Worm (Caenorhabditis elegans) whole organism, L1 larva: ENCODE data around the gene ZK892.5.
A peak's percentile ranks its signal among the peaks of the same experiment; 100 is the strongest.

Experiments
- C04F5.9 ChIP-seq: sonication (generic microtip); optimal IDR thresholded peaks from 2 replicates; lab custom pipeline; 2016; ENCODE audit warnings: missing genetic modification characterization, missing compliant biosample characterization
- C34B4.2 ChIP-seq: sonication (generic microtip); optimal IDR thresholded peaks from 2 replicates; lab custom pipeline; 2017; ENCODE audit warnings: mild to moderate bottlenecking, missing genetic modification characterization, missing compliant biosample characterization
- F16B12.6 ChIP-seq: fragments of 150-350 bp; optimal IDR thresholded peaks from 2 replicates; lab custom pipeline; 2014; ENCODE audit warnings: missing biosample characterization, missing genetic modification characterization
- Y116A8C.19 ChIP-seq: sonication (generic microtip); optimal IDR thresholded peaks from 2 replicates; lab custom pipeline; 2016; ENCODE audit warnings: missing compliant biosample characterization, missing genetic modification characterization, borderline replicate concordance
- alr-1 ChIP-seq: fragments of 200-800 bp; sonication (Bioruptor generic); optimal IDR thresholded peaks from 2 replicates; lab custom pipeline; 2018; ENCODE audit warnings: borderline replicate concordance, mild to moderate bottlenecking, missing genetic modification characterization, missing compliant biosample characterization
- ceh-63 ChIP-seq: fragments of 200-800 bp; sonication (Bioruptor generic); optimal IDR thresholded peaks from 2 replicates; lab custom pipeline; 2018; ENCODE audit warnings: mild to moderate bottlenecking, missing genetic modification characterization, missing compliant biosample characterization
- ceh-8 ChIP-seq: fragments of 200-800 bp; sonication (Bioruptor generic); optimal IDR thresholded peaks from 2 replicates; lab custom pipeline; 2018; ENCODE audit warnings: mild to moderate bottlenecking, missing genetic modification characterization, moderate library complexity, missing compliant biosample characterization
- ceh-88 ChIP-seq: fragments of 200-800 bp; sonication (Bioruptor generic); IDR thresholded peaks from 2 replicates; pipeline ENCODE4 v1.3.6; 2022; ENCODE audit warnings: missing genetic modification characterization, missing compliant biosample characterization
- ceh-90 ChIP-seq: sonication (generic microtip); optimal IDR thresholded peaks from 2 replicates; lab custom pipeline; 2016; ENCODE audit warnings: missing genetic modification characterization, missing compliant biosample characterization
- ces-1 ChIP-seq: fragments of 150-350 bp; optimal IDR thresholded peaks from 2 replicates; lab custom pipeline; 2014; ENCODE audit warnings: missing biosample characterization, missing genetic modification reagents, missing genetic modification characterization
- dpl-1 ChIP-seq, 3 experiments: fragments of 150-350 bp in 2 of 3; sonication (generic microtip) in 1 of 3; optimal IDR thresholded peaks; 2 replicates each; lab custom pipeline; 2014 to 2017; ENCODE audit warnings: missing biosample characterization in 3 of 3, missing genetic modification characterization in 3 of 3, missing genetic modification reagents in 3 of 3
- dsc-1 ChIP-seq: sonication (generic microtip); optimal IDR thresholded peaks from 2 replicates; lab custom pipeline; 2016; ENCODE audit warnings: mild to moderate bottlenecking, missing genetic modification characterization, missing compliant biosample characterization
- efl-1 ChIP-seq, 4 experiments: fragments of 150-350 bp; optimal IDR thresholded peaks in 3 of 4; peaks in 1 of 4; 1 replicate in 1 of 4; 2 replicates in 3 of 4; lab custom pipeline; 2014; ENCODE audit warnings: missing biosample characterization in 2 of 4, missing genetic modification characterization in 2 of 4, missing genetic modification reagents in 2 of 4
- efl-3 ChIP-seq: fragments of 200-800 bp; sonication (Bioruptor generic); optimal IDR thresholded peaks from 2 replicates; lab custom pipeline; 2018; ENCODE audit warnings: mild to moderate bottlenecking, missing genetic modification characterization, missing compliant biosample characterization
- egl-27 ChIP-seq, 2 experiments: fragments of 150-350 bp in 1 of 2; sonication (generic microtip); optimal IDR thresholded peaks; 3 replicates each; lab custom pipeline; 2017 to 2018; ENCODE audit warnings: missing biosample characterization in 2 of 2, missing genetic modification characterization in 2 of 2, missing genetic modification reagents in 2 of 2
- elt-2 ChIP-seq: sonication (generic microtip); optimal IDR thresholded peaks from 2 replicates; lab custom pipeline; 2016; ENCODE audit warnings: missing genetic modification characterization, mild to moderate bottlenecking, inconsistent platforms, missing compliant biosample characterization, missing genetic modification reagents
- elt-3 ChIP-seq, 6 experiments: fragments of 150-350 bp in 1 of 6; sonication (generic microtip); optimal IDR thresholded peaks; 2 replicates each; lab custom pipeline; 2017 to 2018; ENCODE audit warnings: missing biosample characterization in 6 of 6, missing genetic modification characterization in 6 of 6, inconsistent platforms in 1 of 6
- fkh-8 ChIP-seq: sonication (generic microtip); optimal IDR thresholded peaks from 2 replicates; lab custom pipeline; 2016; ENCODE audit warnings: mild to moderate bottlenecking, missing genetic modification characterization, missing compliant biosample characterization
- fos-1 ChIP-seq: fragments of 150-350 bp; optimal IDR thresholded peaks from 2 replicates; lab custom pipeline; 2014; ENCODE audit warnings: missing biosample characterization, missing genetic modification characterization
- grh-1 ChIP-seq: fragments of 200-800 bp; sonication (Bioruptor generic); IDR thresholded peaks from 2 replicates; pipeline ENCODE4 v1.3.6; 2022; ENCODE audit warnings: missing genetic modification reagents, missing genetic modification characterization, missing compliant biosample characterization
- hlh-17 ChIP-seq: fragments of 200-800 bp; sonication (Bioruptor generic); optimal IDR thresholded peaks from 2 replicates; lab custom pipeline; 2018; ENCODE audit warnings: missing genetic modification characterization, mild to moderate bottlenecking, missing compliant biosample characterization, moderate library complexity, borderline replicate concordance
- hlh-4 ChIP-seq: sonication (generic microtip); optimal IDR thresholded peaks from 2 replicates; lab custom pipeline; 2016; ENCODE audit warnings: mild to moderate bottlenecking, missing genetic modification characterization, missing compliant biosample characterization
- hpl-2 ChIP-seq: fragments of 150-350 bp; optimal IDR thresholded peaks from 2 replicates; lab custom pipeline; 2014; ENCODE audit warnings: missing biosample characterization, missing genetic modification reagents, missing genetic modification characterization
- irx-1 ChIP-seq: sonication (generic microtip); optimal IDR thresholded peaks from 2 replicates; lab custom pipeline; 2016; ENCODE audit warnings: missing genetic modification characterization, missing compliant biosample characterization
- isw-1 ChIP-seq: fragments of 200-800 bp; sonication (Bioruptor generic); IDR thresholded peaks from 2 replicates; pipeline ENCODE4 v1.3.6; 2022; ENCODE audit warnings: missing genetic modification characterization, missing compliant biosample characterization
- lin-14 ChIP-seq: fragments of 200-800 bp; sonication (Bioruptor generic); optimal IDR thresholded peaks from 2 replicates; lab custom pipeline; 2018; ENCODE audit warnings: mild to moderate bottlenecking, missing genetic modification characterization, moderate library complexity, missing compliant biosample characterization
- lin-15B ChIP-seq: fragments of 150-350 bp; sonication (generic microtip); optimal IDR thresholded peaks from 3 replicates; lab custom pipeline; 2014; ENCODE audit warnings: missing biosample characterization, missing genetic modification characterization
- lsy-2 ChIP-seq, 2 experiments: fragments of 150-350 bp; optimal IDR thresholded peaks; 2 replicates each; lab custom pipeline; 2014; ENCODE audit warnings: missing biosample characterization in 2 of 2, missing genetic modification characterization in 2 of 2
- mab-9 ChIP-seq: fragments of 200-800 bp; sonication (Bioruptor generic); IDR thresholded peaks from 2 replicates; pipeline ENCODE4 v1.3.6; 2022; ENCODE audit warnings: missing genetic modification reagents, missing genetic modification characterization, missing compliant biosample characterization
- mdl-1 ChIP-seq, 2 experiments: fragments of 150-350 bp; optimal IDR thresholded peaks; 2 replicates each; lab custom pipeline; 2014 to 2017; ENCODE audit warnings: missing biosample characterization in 2 of 2, missing genetic modification characterization in 2 of 2, inconsistent platforms in 1 of 2
- mef-2 ChIP-seq: fragments of 150-350 bp; optimal IDR thresholded peaks from 2 replicates; lab custom pipeline; 2014; ENCODE audit warnings: missing biosample characterization, missing genetic modification characterization
- nhr-12 ChIP-seq: sonication (generic microtip); optimal IDR thresholded peaks from 2 replicates; lab custom pipeline; 2017; ENCODE audit warnings: missing biosample characterization, missing genetic modification characterization
- nhr-19 ChIP-seq: fragments of 200-800 bp; sonication (Bioruptor generic); conservative IDR thresholded peaks from 2 replicates; pipeline ENCODE4 v1.3.6; 2022; ENCODE audit warnings: missing genetic modification characterization, missing compliant biosample characterization
- nhr-47 ChIP-seq: sonication (generic microtip); optimal IDR thresholded peaks from 2 replicates; lab custom pipeline; 2016; ENCODE audit warnings: mild to moderate bottlenecking, missing genetic modification characterization, moderate library complexity, missing compliant biosample characterization
- nhr-76 ChIP-seq: sonication (generic microtip); optimal IDR thresholded peaks from 2 replicates; lab custom pipeline; 2017; ENCODE audit warnings: missing biosample characterization, missing genetic modification characterization
- nhr-77 ChIP-seq: fragments of 150-350 bp; optimal IDR thresholded peaks from 2 replicates; lab custom pipeline; 2014; ENCODE audit warnings: missing biosample characterization, missing genetic modification characterization
- nhr-84 ChIP-seq: sonication (generic microtip); optimal IDR thresholded peaks from 2 replicates; lab custom pipeline; 2017; ENCODE audit warnings: missing biosample characterization, missing genetic modification characterization
- pag-3 ChIP-seq: sonication (generic microtip); optimal IDR thresholded peaks from 2 replicates; lab custom pipeline; 2017; ENCODE audit warnings: missing genetic modification characterization, mild to moderate bottlenecking, missing compliant biosample characterization, antibody characterized with exemption, borderline replicate concordance; ENCODE audit not compliant: insufficient read depth
- pax-3 ChIP-seq: fragments of 200-800 bp; sonication (Bioruptor generic); optimal IDR thresholded peaks from 2 replicates; lab custom pipeline; 2018; ENCODE audit warnings: mild to moderate bottlenecking, missing genetic modification characterization, moderate library complexity, missing compliant biosample characterization
- skn-1 ChIP-seq: fragments of 150-350 bp; optimal IDR thresholded peaks from 2 replicates; lab custom pipeline; 2014; ENCODE audit warnings: missing biosample characterization, missing genetic modification characterization
- snu-23 ChIP-seq: sonication (generic microtip); optimal IDR thresholded peaks from 2 replicates; lab custom pipeline; 2016; ENCODE audit warnings: missing genetic modification characterization, missing compliant biosample characterization
- sox-4 ChIP-seq: sonication (generic microtip); optimal IDR thresholded peaks from 2 replicates; lab custom pipeline; 2016; ENCODE audit warnings: missing genetic modification characterization, missing compliant biosample characterization
- sup-37 ChIP-seq: fragments of 200-800 bp; sonication (Bioruptor generic); optimal IDR thresholded peaks from 2 replicates; lab custom pipeline; 2018; ENCODE audit warnings: mild to moderate bottlenecking, missing genetic modification characterization, missing compliant biosample characterization
- swsn-7 ChIP-seq: sonication (generic microtip); optimal IDR thresholded peaks from 2 replicates; lab custom pipeline; 2016; ENCODE audit warnings: missing genetic modification characterization, missing compliant biosample characterization
- tbx-2 ChIP-seq: sonication (generic microtip); optimal IDR thresholded peaks from 2 replicates; lab custom pipeline; 2016; ENCODE audit warnings: missing genetic modification characterization, missing compliant biosample characterization
- tlp-1 ChIP-seq: fragments of 150-350 bp; optimal IDR thresholded peaks from 2 replicates; lab custom pipeline; 2014; ENCODE audit warnings: missing biosample characterization, missing genetic modification characterization
- unc-130 ChIP-seq: fragments of 150-350 bp; optimal IDR thresholded peaks from 2 replicates; lab custom pipeline; 2017; ENCODE audit warnings: missing biosample characterization, missing genetic modification characterization, inconsistent platforms
- vab-15 ChIP-seq: sonication (generic microtip); optimal IDR thresholded peaks from 2 replicates; lab custom pipeline; 2017; ENCODE audit warnings: missing genotype, mild to moderate bottlenecking, missing genetic modification characterization, missing compliant biosample characterization
- ztf-11 ChIP-seq, 2 experiments: sonication (generic microtip); optimal IDR thresholded peaks; 2 replicates each; lab custom pipeline; 2016 to 2017; ENCODE audit warnings: missing genetic modification characterization in 2 of 2, missing biosample characterization in 1 of 2, missing compliant biosample characterization in 1 of 2
- ztf-4 ChIP-seq: fragments of 150-350 bp; optimal IDR thresholded peaks from 2 replicates; lab custom pipeline; 2014; ENCODE audit warnings: missing biosample characterization, missing genetic modification characterization

The ZK892.5 gene

ce11 chrII:10014384-10014783, 6.4 kb downstream of the ZK892.5 start:
- TF ChIP-seq mab-9 (GFP tag; lab: Robert Waterston, UW) = no peak
- TF ChIP-seq efl-1 (optimal IDR thresholded peaks at IDR 0.05; lab: Kevin White, UChicago) = no peak
- peak in 1 of 2 experiments; percentile 92 for TF ChIP-seq efl-1 (GFP tag; optimal IDR thresholded peaks at IDR 0.05 in 1 of 2; lab: Kevin White, UChicago)

ce11 chrII:10016013-10016412, 8.0 kb downstream of the ZK892.5 start, which contains the start of gene lec-2:
TSS of gene lec-2 (minus strand) at chrII:10016183.
- TF ChIP-seq dpl-1 (GFP tag; optimal IDR thresholded peaks at IDR 0.05; lab: Kevin White, UChicago) (no peak), elt-3 (tag; optimal IDR thresholded peaks at IDR 0.05; lab: Kevin White, UChicago) (peak in 1 of 6 experiments; percentile 18), swsn-7 (tag; lab: Kevin White, UChicago) (peak; percentile 28), ceh-88 (GFP tag; lab: Robert Waterston, UW) (no peak), lin-15B (no peak), elt-2 (tag; lab: Kevin White, UChicago) (no peak), ceh-8 (no peak), C04F5.9 (no peak), fos-1 (tag; lab: Kevin White, UChicago) (no peak), sox-4 (no peak), tbx-2 (tag; lab: Kevin White, UChicago) (peak; percentile 28), dsc-1 (tag; lab: Kevin White, UChicago) (no peak), alr-1 (tag; lab: Kevin White, UChicago) (no peak), mab-9 (GFP tag; lab: Robert Waterston, UW) (no peak), hlh-4 (tag; lab: Kevin White, UChicago) (no peak), isw-1 (GFP tag; lab: Robert Waterston, UW) (no peak), nhr-76 (tag; lab: Kevin White, UChicago) (no peak), fkh-8 (tag; lab: Kevin White, UChicago) (peak; percentile 83), egl-27 (tag; optimal IDR thresholded peaks at IDR 0.05; lab: Kevin White, UChicago) (no peak), hlh-17 (GFP tag; lab: Kevin White, UChicago) (no peak), irx-1 (tag; lab: Kevin White, UChicago) (no peak), nhr-84 (tag; lab: Kevin White, UChicago) (no peak), sup-37 (GFP tag; lab: Kevin White, UChicago) (no peak), ceh-63 (GFP tag; lab: Kevin White, UChicago) (no peak), ztf-11 (tag; optimal IDR thresholded peaks at IDR 0.05; lab: Kevin White, UChicago) (no peak), efl-3 (no peak), mef-2 (tag; lab: Kevin White, UChicago) (no peak), nhr-77 (tag; lab: Kevin White, UChicago) (no peak), Y116A8C.19 (no peak), C34B4.2 (no peak), ztf-4 (no peak), lin-14 (GFP tag; lab: Kevin White, UChicago) (peak; percentile 74), unc-130 (tag; lab: Kevin White, UChicago) (no peak), pax-3 (peak; percentile 11), ceh-90 (tag; lab: Kevin White, UChicago) (no peak), grh-1 (GFP tag; lab: Robert Waterston, UW) (no peak), nhr-19 (GFP tag; lab: Robert Waterston, UW) (peak; percentile 7), nhr-12 (no peak), snu-23 (GFP tag; lab: Kevin White, UChicago) (no peak), lsy-2 (tag; optimal IDR thresholded peaks at IDR 0.05; lab: Kevin White, UChicago) (peak in 1 of 2 experiments; percentile 19), nhr-47 (tag; lab: Kevin White, UChicago) (peak; percentile 22), mdl-1 (tag; optimal IDR thresholded peaks at IDR 0.05; lab: Kevin White, UChicago) (peak in 1 of 2 experiments; percentile 45), vab-15 (tag; lab: Kevin White, UChicago) (no peak), F16B12.6 (tag; lab: Kevin White, UChicago) (no peak), pag-3 (tag; lab: Kevin White, UChicago) (peak; percentile 74), skn-1 (no peak), tlp-1 (tag; lab: Kevin White, UChicago) (no peak), ces-1 (GFP tag; lab: Kevin White, UChicago) (no peak), hpl-2 (GFP tag; lab: Kevin White, UChicago) (no peak)
